Worm (Caenorhabditis elegans) whole organism, L3 larva: ENCODE results near the gene F56D6.19.

Experiments
- ZK546.5 ChIP-seq: sonication (generic microtip); optimal IDR thresholded peaks from 2 replicates; lab custom pipeline; 2017; ENCODE audit warnings: missing biosample characterization, missing genetic modification characterization
- aly-2 ChIP-seq: fragments of 150-350 bp; optimal IDR thresholded peaks from 2 replicates; lab custom pipeline; 2014; ENCODE audit warnings: missing biosample characterization, missing genetic modification characterization
- ama-1 ChIP-seq: fragments of 150-350 bp; optimal IDR thresholded peaks from 2 replicates; lab custom pipeline; 2018
- ceh-16 ChIP-seq: sonication (generic microtip); optimal IDR thresholded peaks from 2 replicates; lab custom pipeline; 2017; ENCODE audit warnings: missing biosample characterization, missing genetic modification characterization
- ceh-28 ChIP-seq: fragments of 150-350 bp; optimal IDR thresholded peaks from 2 replicates; lab custom pipeline; 2014; ENCODE audit warnings: missing biosample characterization, missing genetic modification reagents, missing genetic modification characterization
- ceh-82 ChIP-seq: fragments of 150-350 bp; optimal IDR thresholded peaks from 2 replicates; lab custom pipeline; 2014; ENCODE audit warnings: missing biosample characterization, missing genetic modification characterization
- ceh-9 ChIP-seq: sonication (generic microtip); optimal IDR thresholded peaks from 2 replicates; lab custom pipeline; 2018; ENCODE audit warnings: missing biosample characterization, missing genetic modification characterization
- daf-12 ChIP-seq: fragments of 150-350 bp; optimal IDR thresholded peaks from 2 replicates; lab custom pipeline; 2014; ENCODE audit warnings: missing biosample characterization, missing genetic modification reagents, missing genetic modification characterization
- egl-27 ChIP-seq: sonication (generic microtip); optimal IDR thresholded peaks from 4 replicates; lab custom pipeline; 2017; ENCODE audit warnings: missing biosample characterization, missing genetic modification reagents, missing genetic modification characterization
- egl-5 ChIP-seq: fragments of 150-350 bp; optimal IDR thresholded peaks from 2 replicates; lab custom pipeline; 2017; ENCODE audit warnings: missing biosample characterization, missing genetic modification reagents, missing genetic modification characterization, inconsistent platforms
- elt-1 ChIP-seq: fragments of 150-350 bp; optimal IDR thresholded peaks from 2 replicates; lab custom pipeline; 2014; ENCODE audit warnings: missing biosample characterization, missing genetic modification characterization
- elt-2 ChIP-seq: sonication (generic microtip); optimal IDR thresholded peaks from 2 replicates; lab custom pipeline; 2016; ENCODE audit warnings: missing genetic modification reagents, mild to moderate bottlenecking, missing genetic modification characterization, missing compliant biosample characterization
- elt-3 ChIP-seq, 3 experiments: fragments of 150-350 bp in 1 of 3; sonication (generic microtip) in 2 of 3; optimal IDR thresholded peaks; 2 replicates in 2 of 3; 4 replicates in 1 of 3; lab custom pipeline; 2014 to 2017; ENCODE audit warnings: missing biosample characterization in 3 of 3, missing genetic modification characterization in 3 of 3
- fkh-10 ChIP-seq: sonication (generic microtip); optimal IDR thresholded peaks from 2 replicates; lab custom pipeline; 2017; ENCODE audit warnings: missing biosample characterization, missing genetic modification reagents, missing genetic modification characterization
- fkh-2 ChIP-seq: fragments of 150-350 bp; optimal IDR thresholded peaks from 2 replicates; lab custom pipeline; 2014; ENCODE audit warnings: missing biosample characterization, missing genetic modification reagents, missing genetic modification characterization
- fos-1 ChIP-seq: fragments of 150-350 bp; optimal IDR thresholded peaks from 2 replicates; lab custom pipeline; 2014; ENCODE audit warnings: missing biosample characterization, missing genetic modification characterization
- hmg-11 ChIP-seq: sonication (generic microtip); optimal IDR thresholded peaks from 2 replicates; lab custom pipeline; 2016; ENCODE audit warnings: missing genetic modification characterization, missing compliant biosample characterization
- jun-1 ChIP-seq: fragments of 150-350 bp; optimal IDR thresholded peaks from 2 replicates; lab custom pipeline; 2014; ENCODE audit warnings: missing biosample characterization, missing genetic modification reagents, missing genetic modification characterization
- lin-15B ChIP-seq: fragments of 150-350 bp; optimal IDR thresholded peaks from 2 replicates; lab custom pipeline; 2014; ENCODE audit warnings: missing biosample characterization, missing genetic modification characterization
- lin-39 ChIP-seq: fragments of 150-350 bp; optimal IDR thresholded peaks from 2 replicates; lab custom pipeline; 2018; ENCODE audit warnings: missing biosample characterization, missing genetic modification reagents, missing genetic modification characterization
- lsy-12 ChIP-seq: sonication (generic microtip); optimal IDR thresholded peaks from 2 replicates; lab custom pipeline; 2016; ENCODE audit warnings: mild to moderate bottlenecking, missing genetic modification characterization, missing compliant biosample characterization
- mml-1 ChIP-seq: fragments of 150-350 bp; sonication (generic microtip); optimal IDR thresholded peaks from 3 replicates; lab custom pipeline; 2014; ENCODE audit warnings: missing biosample characterization, missing genetic modification characterization
- nfya-1 ChIP-seq: sonication (generic microtip); optimal IDR thresholded peaks from 2 replicates; lab custom pipeline; 2017; ENCODE audit warnings: missing genetic modification characterization, mild to moderate bottlenecking, missing compliant biosample characterization, antibody characterized with exemption, moderate library complexity; ENCODE audit not compliant: insufficient read depth
- nhr-11 ChIP-seq: fragments of 150-350 bp; optimal IDR thresholded peaks from 2 replicates; lab custom pipeline; 2014; ENCODE audit warnings: missing biosample characterization, missing genetic modification characterization
- nhr-12 ChIP-seq: fragments of 150-350 bp; optimal IDR thresholded peaks from 2 replicates; lab custom pipeline; 2014; ENCODE audit warnings: missing biosample characterization, missing genetic modification characterization
- nhr-23 ChIP-seq: fragments of 150-350 bp; optimal IDR thresholded peaks from 2 replicates; lab custom pipeline; 2014; ENCODE audit warnings: missing biosample characterization, missing genetic modification reagents, missing genetic modification characterization
- nhr-237 ChIP-seq: fragments of 150-350 bp; optimal IDR thresholded peaks from 2 replicates; lab custom pipeline; 2014; ENCODE audit warnings: missing biosample characterization, missing genetic modification characterization
- nhr-25 ChIP-seq: sonication (generic microtip); optimal IDR thresholded peaks from 2 replicates; lab custom pipeline; 2017; ENCODE audit warnings: missing biosample characterization, missing genetic modification characterization
- nhr-28 ChIP-seq: fragments of 150-350 bp; optimal IDR thresholded peaks from 2 replicates; lab custom pipeline; 2014; ENCODE audit warnings: missing biosample characterization, missing genetic modification characterization
- nhr-43 ChIP-seq: sonication (generic microtip); optimal IDR thresholded peaks from 2 replicates; lab custom pipeline; 2016; ENCODE audit warnings: mild to moderate bottlenecking, missing genetic modification characterization, missing compliant biosample characterization; ENCODE audit not compliant: poor library complexity, severe bottlenecking
- nhr-67 ChIP-seq: fragments of 150-350 bp; optimal IDR thresholded peaks from 2 replicates; lab custom pipeline; 2014; ENCODE audit warnings: missing biosample characterization, missing genetic modification characterization
- nhr-76 ChIP-seq: fragments of 150-350 bp; sonication (generic microtip); optimal IDR thresholded peaks from 5 replicates; lab custom pipeline; 2014; ENCODE audit warnings: missing biosample characterization, missing genetic modification characterization
- nhr-77 ChIP-seq: fragments of 150-350 bp; optimal IDR thresholded peaks from 2 replicates; lab custom pipeline; 2014; ENCODE audit warnings: missing biosample characterization, missing genetic modification characterization
- pha-4 ChIP-seq: fragments of 150-350 bp; optimal IDR thresholded peaks from 2 replicates; lab custom pipeline; 2014; ENCODE audit warnings: missing biosample characterization, missing genetic modification reagents, missing genetic modification characterization
- pqm-1 ChIP-seq: fragments of 150-350 bp; optimal IDR thresholded peaks from 2 replicates; lab custom pipeline; 2017; ENCODE audit warnings: missing biosample characterization, missing genetic modification characterization, inconsistent platforms
- sea-2 ChIP-seq: fragments of 150-350 bp; sonication (generic microtip); optimal IDR thresholded peaks from 4 replicates; lab custom pipeline; 2014; ENCODE audit warnings: missing biosample characterization, missing genetic modification reagents, missing genetic modification characterization
- skn-1 ChIP-seq: fragments of 150-350 bp; optimal IDR thresholded peaks from 2 replicates; lab custom pipeline; 2014; ENCODE audit warnings: missing biosample characterization, missing genetic modification characterization
- snpc-4 ChIP-seq: fragments of 150-350 bp; optimal IDR thresholded peaks from 2 replicates; lab custom pipeline; 2014; ENCODE audit warnings: missing biosample characterization, missing genetic modification characterization
- tbx-2 ChIP-seq: sonication (generic microtip); optimal IDR thresholded peaks from 2 replicates; lab custom pipeline; 2016; ENCODE audit warnings: mild to moderate bottlenecking, missing genetic modification characterization, missing compliant biosample characterization
- unc-39 ChIP-seq: sonication (generic microtip); optimal IDR thresholded peaks from 4 replicates; lab custom pipeline; 2017; ENCODE audit warnings: missing biosample characterization, missing genetic modification characterization
- unc-62 ChIP-seq: fragments of 150-350 bp; sonication (generic microtip); optimal IDR thresholded peaks from 4 replicates; lab custom pipeline; 2014; ENCODE audit warnings: missing biosample characterization, missing genetic modification reagents, missing genetic modification characterization
- zag-1 ChIP-seq: fragments of 150-350 bp; optimal IDR thresholded peaks from 2 replicates; lab custom pipeline; 2014; ENCODE audit warnings: missing biosample characterization, missing genetic modification characterization
- ztf-11 ChIP-seq: fragments of 150-350 bp; optimal IDR thresholded peaks from 2 replicates; lab custom pipeline; 2014; ENCODE audit warnings: missing biosample characterization, missing genetic modification characterization
- ztf-4 ChIP-seq: fragments of 150-350 bp; optimal IDR thresholded peaks from 2 replicates; lab custom pipeline; 2014; ENCODE audit warnings: missing biosample characterization, missing genetic modification characterization

F56D6.19 gene

ce11 chrIV:3874417-3874816, 40.1 kb upstream of the F56D6.19 start:
- TF ChIP-seq daf-12 (tag; lab: Kevin White, UChicago) (no peak), nhr-77 (tag; lab: Kevin White, UChicago) (no peak), fos-1 (tag; lab: Kevin White, UChicago) (peak; percentile 23), aly-2 (tag; lab: Kevin White, UChicago) (no peak), tbx-2 (tag; lab: Kevin White, UChicago) (no peak), zag-1 (no peak), ceh-28 (tag; lab: Kevin White, UChicago) (no peak), nhr-11 (no peak), ztf-11 (tag; lab: Kevin White, UChicago) (no peak), nhr-25 (tag; lab: Kevin White, UChicago) (peak; percentile 50), jun-1 (tag; lab: Kevin White, UChicago) (peak; percentile 14), sea-2 (no peak), nhr-28 (tag; lab: Kevin White, UChicago) (no peak), nhr-12 (tag; lab: Kevin White, UChicago) (no peak), unc-62 (GFP tag; lab: Kevin White, UChicago) (no peak), elt-3 (tag; optimal IDR thresholded peaks at IDR 0.05; lab: Kevin White, UChicago) (no peak), unc-39 (no peak), ztf-4 (tag; lab: Kevin White, UChicago) (no peak), pha-4 (tag; lab: Kevin White, UChicago) (peak; percentile 44), nhr-76 (tag; lab: Kevin White, UChicago) (no peak), skn-1 (tag; lab: Kevin White, UChicago) (peak; percentile 1), hmg-11 (tag; lab: Kevin White, UChicago) (peak; percentile 19), lin-15B (tag; lab: Kevin White, UChicago) (peak; percentile 37), ama-1 (lab: Kevin White, UChicago) (peak; percentile 89), nhr-23 (no peak), ceh-82 (tag; lab: Kevin White, UChicago) (peak; percentile 8), elt-2 (tag; lab: Kevin White, UChicago) (peak; percentile 55), nfya-1 (tag; lab: Kevin White, UChicago) (peak; percentile 58)
- TF ChIP-seq, all 47 proteins: peak for 11

ce11 chrIV:3875260-3875659, 39.3 kb upstream of the F56D6.19 start:
- TF ChIP-seq nhr-237 (tag; lab: Kevin White, UChicago) (no peak), unc-62 (GFP tag; lab: Kevin White, UChicago) (no peak), ZK546.5 (tag; lab: Kevin White, UChicago) (no peak), snpc-4 (tag; lab: Kevin White, UChicago) (peak; percentile 22), skn-1 (tag; lab: Kevin White, UChicago) (no peak), fkh-2 (no peak), elt-2 (tag; lab: Kevin White, UChicago) (peak; percentile 19), pqm-1 (peak; percentile 31), lin-15B (tag; lab: Kevin White, UChicago) (peak; percentile 30), egl-27 (tag; lab: Kevin White, UChicago) (peak; percentile 63), egl-5 (tag; lab: Kevin White, UChicago) (peak; percentile 100), nfya-1 (tag; lab: Kevin White, UChicago) (peak; percentile 12), jun-1 (tag; lab: Kevin White, UChicago) (peak; percentile 85), nhr-12 (tag; lab: Kevin White, UChicago) (no peak), pha-4 (tag; lab: Kevin White, UChicago) (peak; percentile 80), lin-39 (tag; lab: Kevin White, UChicago) (peak; percentile 66), nhr-25 (tag; lab: Kevin White, UChicago) (no peak), fos-1 (tag; lab: Kevin White, UChicago) (peak; percentile 66), nhr-23 (peak; percentile 31)
- TF ChIP-seq, all 47 proteins: peak for 12

- no peak for TF ChIP-seq nhr-76 (tag; lab: Kevin White, UChicago)
- no peak for TF ChIP-seq ceh-16
- no peak for TF ChIP-seq unc-62 (GFP tag; lab: Kevin White, UChicago)
- TF ChIP-seq lin-39 (tag; lab: Kevin White, UChicago) = no peak
- TF ChIP-seq skn-1 (tag; lab: Kevin White, UChicago) = no peak
- TF ChIP-seq ama-1 (lab: Kevin White, UChicago) = no peak
- TF ChIP-seq elt-1 (tag; lab: Kevin White, UChicago) = no peak
- no peak for TF ChIP-seq nhr-25 (tag; lab: Kevin White, UChicago)
- TF ChIP-seq tbx-2 (tag; lab: Kevin White, UChicago) = no peak
- TF ChIP-seq nhr-43 = no peak
- TF ChIP-seq ceh-9 (tag; lab: Kevin White, UChicago) = no peak
- TF ChIP-seq fkh-10 (GFP tag; lab: Kevin White, UChicago) = no peak
- TF ChIP-seq mml-1 (tag; lab: Kevin White, UChicago) = no peak
- no peak for TF ChIP-seq nhr-237 (tag; lab: Kevin White, UChicago)
- no peak for TF ChIP-seq nhr-77 (tag; lab: Kevin White, UChicago)
- no peak for TF ChIP-seq daf-12 (tag; lab: Kevin White, UChicago)
- TF ChIP-seq lsy-12 = no peak
- TF ChIP-seq nhr-67 (tag; lab: Kevin White, UChicago) = no peak
- TF ChIP-seq hmg-11 (tag; lab: Kevin White, UChicago) = no peak
- no peak for TF ChIP-seq ceh-28 (tag; lab: Kevin White, UChicago)
- TF ChIP-seq, all 47 proteins: peak for 0
These were observed 37.6 kb upstream of the F56D6.19 start for ce11 chrIV:3876955-3877354.
